Fruit fly (Drosophila melanogaster) whole organism: ENCODE measurements around the gene CG8952.

Source experiments
- CG8478 ChIP-seq: fragments of >200 bp; optimal IDR thresholded peaks from 2 replicates; lab custom pipeline; 2018; ENCODE audit warnings: inconsistent platforms
- Dll ChIP-seq: fragments of >200 bp; optimal IDR thresholded peaks from 2 replicates; lab custom pipeline; 2017
- pan ChIP-seq: fragments of >200 bp; optimal IDR thresholded peaks from 2 replicates; lab custom pipeline; 2017
- psq ChIP-seq: fragments of >200 bp; optimal IDR thresholded peaks from 2 replicates; lab custom pipeline; 2017
- usp ChIP-seq: fragments of >200 bp; optimal IDR thresholded peaks from 2 replicates; lab custom pipeline; 2017; ENCODE audit warnings: missing biosample characterization, missing genetic modification characterization, mixed read lengths

DNA sequence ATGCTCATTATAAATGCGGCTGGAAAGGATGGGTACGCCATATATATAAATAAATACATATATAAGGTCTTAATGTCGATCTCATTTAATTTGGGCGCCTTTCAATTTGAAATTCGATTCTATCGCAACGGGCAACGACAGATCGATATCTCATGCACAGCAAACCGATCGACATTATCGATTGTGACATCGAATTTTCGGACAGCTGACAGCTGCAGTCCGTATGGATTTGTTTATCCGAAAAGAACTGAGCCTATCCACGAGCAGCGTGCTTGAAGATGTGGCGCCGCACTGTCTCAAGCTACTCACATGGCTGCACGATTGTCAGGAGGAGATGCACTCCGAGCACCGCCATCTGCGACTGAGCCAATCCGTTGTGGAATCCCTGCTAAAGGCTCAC is 34.3 kb downstream of the CG8952 start, which contains the start of gene CG8191:
- TF ChIP-seq usp (GFP tag; lab: Kevin White, UChicago), result no peak
- TF ChIP-seq psq, result no peak
- TF ChIP-seq pan (lab: Kevin White, UChicago), result no peak
- no peak for TF ChIP-seq Dll (lab: Kevin White, UChicago)
- TF ChIP-seq CG8478 (lab: Kevin White, UChicago), result no peak
